Worm (Caenorhabditis elegans): ENCODE results near the gene lin-52.

DNA sequence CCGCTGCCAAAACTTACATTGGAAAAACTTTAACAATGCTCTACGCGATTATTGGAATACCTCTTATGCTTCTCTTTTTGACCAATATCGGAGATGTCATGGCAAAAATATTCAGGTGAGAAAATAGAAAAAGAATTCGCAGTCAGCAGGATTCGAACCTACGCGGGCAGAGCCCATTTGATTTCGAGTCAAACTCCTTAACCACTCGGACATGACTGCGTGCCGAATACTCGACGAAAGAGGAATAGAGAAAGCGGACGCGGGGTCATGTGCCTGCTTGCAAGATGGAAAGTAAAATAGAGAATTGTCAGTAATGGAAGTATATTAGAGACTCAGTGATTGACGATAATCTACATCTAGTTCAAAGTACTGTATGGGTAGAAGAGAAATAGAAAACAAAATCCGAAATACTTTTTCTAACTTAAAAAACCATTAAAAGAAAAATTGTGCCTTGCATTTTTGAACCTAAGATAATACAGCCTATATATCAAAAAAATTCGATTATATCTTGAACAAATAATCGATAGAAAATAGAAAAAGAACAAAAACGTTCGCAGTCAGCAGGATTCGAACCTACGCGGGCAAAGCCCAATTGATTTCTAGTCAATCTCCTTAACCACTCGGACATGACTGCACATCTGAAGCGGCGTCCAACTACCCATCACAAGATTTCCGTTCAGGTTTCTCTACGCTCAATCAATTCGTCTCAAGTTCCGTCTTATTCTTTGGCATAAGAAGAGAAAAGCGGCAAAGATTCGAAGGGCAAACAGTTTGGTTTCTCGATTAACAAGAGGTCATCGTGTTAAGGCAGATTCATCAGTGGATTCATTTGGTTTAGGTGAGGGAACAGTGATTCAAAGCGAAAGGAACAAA, 37.2 kb upstream of the lin-52 start:
- peak; percentile 65 for TF ChIP-seq flh-1 (GFP tag; optimal IDR thresholded peaks at IDR 0.05)
- TF ChIP-seq pha-4 (tag; optimal IDR thresholded peaks at IDR 0.05), result peak; percentile 36
- TF ChIP-seq elt-1 (tag; optimal IDR thresholded peaks at IDR 0.05; ENCODE audit: borderline replicate concordance, insufficient read depth), result no peak
- TF ChIP-seq nhr-28 (tag; optimal IDR thresholded peaks at IDR 0.05), result peak; percentile 28
- TF ChIP-seq unc-62 (GFP tag; optimal IDR thresholded peaks at IDR 0.05), result peak; percentile 32
- TF ChIP-seq lsy-2 (tag; optimal IDR thresholded peaks at IDR 0.05), result no peak
- no peak for TF ChIP-seq nhr-2 (tag; optimal IDR thresholded peaks at IDR 0.05)

Data from whole organism, mixed stage, embryonic.